Fruit fly (Drosophila melanogaster) whole organism: ENCODE data around the gene chm.

Source experiments
- CG8478 ChIP-seq: fragments of >200 bp; optimal IDR thresholded peaks from 2 replicates; lab custom pipeline; 2018; ENCODE audit warnings: inconsistent platforms
- pan ChIP-seq: fragments of >200 bp; optimal IDR thresholded peaks from 2 replicates; lab custom pipeline; 2017
- psq ChIP-seq: fragments of >200 bp; optimal IDR thresholded peaks from 2 replicates; lab custom pipeline; 2017
- usp ChIP-seq: fragments of >200 bp; optimal IDR thresholded peaks from 2 replicates; lab custom pipeline; 2017; ENCODE audit warnings: missing biosample characterization, missing genetic modification characterization, mixed read lengths

DNA sequence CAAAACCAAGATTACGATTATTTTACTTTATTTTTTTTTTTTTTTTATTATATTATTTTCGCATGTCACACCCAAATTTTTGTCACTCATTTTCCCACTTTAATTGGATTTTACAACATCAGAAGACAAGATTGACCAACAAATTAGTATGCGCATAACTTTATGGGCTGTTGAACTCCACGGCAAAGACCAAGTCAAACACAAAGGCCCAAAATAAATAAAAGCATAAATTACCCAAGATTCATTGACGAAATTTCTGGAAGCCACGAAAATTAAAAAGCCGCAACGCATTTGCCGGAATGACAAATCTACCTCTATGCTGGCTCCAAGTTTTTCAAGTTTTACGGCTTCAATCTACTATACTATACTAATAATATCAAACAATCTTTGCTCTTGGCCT lies 29.9 kb downstream of the chm start:
- TF ChIP-seq usp (no peak), psq (lab: Kevin White, UChicago) (no peak), CG8478 (lab: Kevin White, UChicago) (no peak), pan (lab: Kevin White, UChicago) (no peak)
